Worm (Caenorhabditis elegans): ENCODE results near the gene trd-1.
A peak's percentile ranks its signal among the peaks of the same experiment; 100 is the strongest.

trd-1 gene

DNA sequence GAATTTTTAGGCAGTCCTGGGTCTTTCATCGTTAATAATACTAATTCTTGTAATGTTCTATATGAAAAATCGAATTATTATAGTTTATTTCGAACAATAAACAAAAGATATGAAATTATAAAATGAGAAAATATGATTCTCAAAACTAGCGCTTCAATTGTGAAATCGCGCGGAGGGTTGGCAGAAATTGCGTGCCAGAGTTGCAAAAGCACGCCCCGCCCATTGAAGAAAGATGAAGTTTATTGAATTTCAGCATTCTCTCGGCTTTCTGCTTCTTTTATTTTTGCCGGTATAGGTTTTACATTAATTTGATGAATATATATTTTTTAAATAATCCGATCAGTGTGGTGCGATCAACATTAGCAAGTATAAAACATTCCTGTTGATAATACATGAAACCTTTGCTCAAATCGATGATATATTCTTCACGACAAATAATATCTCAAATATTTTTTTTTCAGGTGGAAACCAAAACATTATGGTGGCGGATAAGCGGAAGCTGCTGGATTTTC, 26.9 kb upstream of the trd-1 start, which contains the start of the genes eco-1 and hmgr-1:
eco-1 (minus strand) TSS at position 59 of the 512 bp plus-strand sequence.
hmgr-1 (plus strand) TSS at position 462 of the 512 bp plus-strand sequence.
- no peak for TF ChIP-seq ceh-34 (tag; optimal IDR thresholded peaks at IDR 0.05)
- no peak for TF ChIP-seq pros-1 (tag; optimal IDR thresholded peaks at IDR 0.05)
- TF ChIP-seq unc-42 (tag; optimal IDR thresholded peaks at IDR 0.05), result peak; percentile 55
- TF ChIP-seq fkh-6 (tag; optimal IDR thresholded peaks at IDR 0.05), result no peak
- no peak for TF ChIP-seq tbx-2 (tag; optimal IDR thresholded peaks at IDR 0.05)
- TF ChIP-seq ets-4 (tag; optimal IDR thresholded peaks at IDR 0.05), result no peak

DNA sequence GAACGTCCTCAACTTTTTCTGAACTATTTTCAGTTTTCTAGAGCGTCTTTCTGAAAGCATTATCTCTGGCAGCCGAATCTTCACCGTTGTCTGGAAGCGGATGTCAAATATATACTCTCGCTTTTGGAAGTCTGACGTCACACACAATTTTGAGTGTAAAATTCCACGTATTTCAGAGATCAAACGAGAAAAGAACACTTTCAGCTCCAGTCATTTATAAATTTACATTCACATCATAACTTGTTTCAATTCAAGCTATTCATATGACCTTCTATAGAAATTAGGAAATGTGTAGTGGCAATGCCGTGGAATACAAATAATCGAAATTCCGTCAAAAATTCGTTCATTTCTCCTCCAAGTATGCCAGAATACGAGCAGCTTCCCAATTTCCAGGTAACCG, 20.4 kb upstream of the trd-1 start, which contains the start of gene F08F8.11:
F08F8.11 (plus strand) TSS at position 301 of the 400 bp plus-strand sequence.
- TF ChIP-seq zip-5 (tag; optimal IDR thresholded peaks at IDR 0.05), result no peak
- no peak for TF ChIP-seq tbx-7 (tag; optimal IDR thresholded peaks at IDR 0.05)
- TF ChIP-seq unc-3 (GFP tag; conservative IDR thresholded peaks at IDR 0.05), result no peak
- no peak for TF ChIP-seq unc-3 (tag; optimal IDR thresholded peaks at IDR 0.05)
- no peak for TF ChIP-seq ceh-22 (tag; optimal IDR thresholded peaks at IDR 0.05)
- no peak for TF ChIP-seq ceh-9 (tag; optimal IDR thresholded peaks at IDR 0.05)
- no peak for TF ChIP-seq K09A11.1 (tag; optimal IDR thresholded peaks at IDR 0.05; ENCODE audit: insufficient read depth)
- no peak for TF ChIP-seq syd-9 (tag; optimal IDR thresholded peaks at IDR 0.05)
- no peak for TF ChIP-seq elt-2 (tag; optimal IDR thresholded peaks at IDR 0.05)
- TF ChIP-seq ahr-1 (tag; optimal IDR thresholded peaks at IDR 0.05), result no peak
- no peak for TF ChIP-seq unc-55 (GFP tag; optimal IDR thresholded peaks at IDR 0.05)
- TF ChIP-seq ceh-19 (GFP tag; optimal IDR thresholded peaks at IDR 0.05), result no peak
- no peak for TF ChIP-seq pha-4 (tag; optimal IDR thresholded peaks at IDR 0.05)
- no peak for TF ChIP-seq ztf-16 (tag; optimal IDR thresholded peaks at IDR 0.05)
- no peak for TF ChIP-seq hlh-13 (GFP tag; optimal IDR thresholded peaks at IDR 0.05)
- TF ChIP-seq dve-1 (tag; optimal IDR thresholded peaks at IDR 0.05), result no peak
- TF ChIP-seq pros-1 (tag; optimal IDR thresholded peaks at IDR 0.05), result no peak
- no peak for TF ChIP-seq lin-11 (tag; optimal IDR thresholded peaks at IDR 0.05)
- TF ChIP-seq Y22D7AL.16 (tag; optimal IDR thresholded peaks at IDR 0.05), result no peak
- no peak for TF ChIP-seq elt-4 (tag; optimal IDR thresholded peaks at IDR 0.05)

- no peak for TF ChIP-seq pqm-1 (tag; optimal IDR thresholded peaks at IDR 0.05)
Measured at ce11 chrIII:7367012-7367760, 18.8 kb upstream of the trd-1 start, which contains the start of the genes T20B12.5 and T20B12.4. Gene T20B12.5 (minus strand): TSS chrIII:7367112. Gene T20B12.4 (plus strand): TSS chrIII:7367710.

- TF ChIP-seq elt-4 (tag; optimal IDR thresholded peaks at IDR 0.05) (no peak), sox-2 (GFP tag; IDR thresholded peaks at IDR 0.05) (no peak), pax-1 (tag; optimal IDR thresholded peaks at IDR 0.05) (no peak), ttx-3 (tag; optimal IDR thresholded peaks at IDR 0.05) (no peak), unc-42 (tag; optimal IDR thresholded peaks at IDR 0.05) (no peak), che-1 (tag; optimal IDR thresholded peaks at IDR 0.05) (no peak), unc-86 (tag; optimal IDR thresholded peaks at IDR 0.05) (no peak), hlh-15 (tag; optimal IDR thresholded peaks at IDR 0.05) (no peak), ceh-34 (tag; optimal IDR thresholded peaks at IDR 0.05) (no peak), pag-3 (tag; optimal IDR thresholded peaks at IDR 0.05; ENCODE audit: borderline replicate concordance) (no peak), sox-4 (tag; optimal IDR thresholded peaks at IDR 0.05) (no peak), zip-5 (tag; optimal IDR thresholded peaks at IDR 0.05) (no peak), rnt-1 (tag; optimal IDR thresholded peaks at IDR 0.05) (no peak), ceh-18 (tag; optimal IDR thresholded peaks at IDR 0.05) (no peak), ref-2 (tag; optimal IDR thresholded peaks at IDR 0.05) (no peak), C08G9.2 (tag; optimal IDR thresholded peaks at IDR 0.05) (no peak), unc-55 (GFP tag; optimal IDR thresholded peaks at IDR 0.05) (no peak), Y22D7AL.16 (tag; optimal IDR thresholded peaks at IDR 0.05) (no peak), ets-4 (tag; optimal IDR thresholded peaks at IDR 0.05) (no peak), fax-1 (tag; optimal IDR thresholded peaks at IDR 0.05) (no peak)
Measured at ce11 chrIII:7369394-7370024, 16.5 kb upstream of the trd-1 start.

Measured in whole organism, late embryonic.